Fruit fly (Drosophila melanogaster) whole organism, pupa: Measurements from ENCODE around the gene Agpat2.

ENCODE experiments used
- CG10348 ChIP-seq: fragments of 200-800 bp; sonication (Bioruptor generic); IDR thresholded peaks from 2 replicates; pipeline ENCODE4 v1.3.6; 2022; ENCODE audit warnings: missing biosample characterization, missing genetic modification characterization
- CG12605 ChIP-seq: fragments of 200-800 bp; sonication (Bioruptor generic); IDR thresholded peaks from 2 replicates; pipeline ENCODE4 v1.3.6; 2022; ENCODE audit warnings: missing biosample characterization, missing genetic modification characterization
- CG14655 ChIP-seq: fragments of 200-800 bp; sonication (Bioruptor generic); optimal IDR thresholded peaks from 3 replicates; lab custom pipeline; 2017; ENCODE audit warnings: mild to moderate bottlenecking, missing biosample characterization, missing genetic modification reagents, missing genetic modification characterization
- CG17806 ChIP-seq: fragments of 200-800 bp; sonication (Bioruptor generic); optimal IDR thresholded peaks from 2 replicates; lab custom pipeline; 2018; ENCODE audit warnings: missing biosample characterization, mild to moderate bottlenecking, missing genetic modification characterization, moderate library complexity
- CG32121 ChIP-seq: fragments of 200-800 bp; sonication (Bioruptor generic); IDR thresholded peaks from 2 replicates; pipeline ENCODE4 v1.3.6; 2022; ENCODE audit warnings: missing biosample characterization, missing genetic modification characterization
- CG4496 ChIP-seq: fragments of 200-800 bp; sonication (Bioruptor generic); IDR thresholded peaks from 3 replicates; pipeline ENCODE4 v1.3.6; 2022; ENCODE audit warnings: missing biosample characterization, missing genetic modification characterization
- EcR ChIP-seq: fragments of 200-800 bp; sonication (Bioruptor generic); optimal IDR thresholded peaks from 3 replicates; lab custom pipeline; 2019; ENCODE audit warnings: missing biosample characterization, missing genetic modification characterization, mild to moderate bottlenecking, moderate library complexity, missing genetic modification reagents
- Ets98B ChIP-seq: fragments of 200-800 bp; sonication (Bioruptor generic); IDR thresholded peaks from 2 replicates; pipeline ENCODE4 v1.3.6; 2022; ENCODE audit warnings: missing biosample characterization, missing genetic modification characterization
- Pif1A ChIP-seq: fragments of 200-800 bp; sonication (Bioruptor generic); optimal IDR thresholded peaks from 3 replicates; lab custom pipeline; 2016; ENCODE audit warnings: missing biosample characterization, missing genetic modification characterization
- Pif1B ChIP-seq: fragments of 200-800 bp; sonication (Bioruptor generic); optimal IDR thresholded peaks from 3 replicates; lab custom pipeline; 2016; ENCODE audit warnings: missing biosample characterization, missing genetic modification characterization
- Snoo ChIP-seq: fragments of 200-800 bp; sonication (Bioruptor generic); optimal IDR thresholded peaks from 3 replicates; lab custom pipeline; 2017; ENCODE audit warnings: missing biosample characterization, mild to moderate bottlenecking, missing genetic modification characterization, inconsistent platforms
- fd96Ca ChIP-seq: fragments of 200-800 bp; sonication (Bioruptor generic); IDR thresholded peaks from 3 replicates; pipeline ENCODE4 v1.3.6; 2022; ENCODE audit warnings: missing biosample characterization, missing genetic modification characterization
- gl ChIP-seq: fragments of 200-800 bp; sonication (Bioruptor generic); optimal IDR thresholded peaks from 2 replicates; lab custom pipeline; 2018; ENCODE audit warnings: missing biosample characterization, mild to moderate bottlenecking, missing genetic modification characterization
- rn ChIP-seq: fragments of 200-800 bp; sonication (Bioruptor generic); IDR thresholded peaks from 2 replicates; pipeline ENCODE4 v1.3.6; 2022; ENCODE audit warnings: missing biosample characterization, missing genetic modification characterization

dm6 chr2L:8477049-8477448 lies 13.3 kb upstream of the Agpat2 start, which contains the start of gene CheA29a:
- TF ChIP-seq Pif1A (GFP tag; lab: Kevin White, UChicago) (no peak), CG10348 (no peak), gl (no peak), Snoo (tag; lab: Kevin White, UChicago) (no peak), fd96Ca (GFP tag; lab: Robert Waterston, UW) (no peak), CG14655 (no peak), CG32121 (GFP tag; lab: Robert Waterston, UW) (no peak), CG4496 (GFP tag; lab: Robert Waterston, UW) (no peak), EcR (no peak), Pif1B (no peak), rn (GFP tag; lab: Robert Waterston, UW) (no peak), CG12605 (GFP tag; lab: Robert Waterston, UW) (no peak), Ets98B (GFP tag; lab: Robert Waterston, UW) (no peak), CG17806 (tag; lab: Kevin White, UChicago) (no peak)
